Worm (Caenorhabditis elegans): ENCODE results near the gene C49F5.7.
A peak's percentile ranks its signal among the peaks of the same experiment; 100 is the strongest.

The C49F5.7 gene

DNA sequence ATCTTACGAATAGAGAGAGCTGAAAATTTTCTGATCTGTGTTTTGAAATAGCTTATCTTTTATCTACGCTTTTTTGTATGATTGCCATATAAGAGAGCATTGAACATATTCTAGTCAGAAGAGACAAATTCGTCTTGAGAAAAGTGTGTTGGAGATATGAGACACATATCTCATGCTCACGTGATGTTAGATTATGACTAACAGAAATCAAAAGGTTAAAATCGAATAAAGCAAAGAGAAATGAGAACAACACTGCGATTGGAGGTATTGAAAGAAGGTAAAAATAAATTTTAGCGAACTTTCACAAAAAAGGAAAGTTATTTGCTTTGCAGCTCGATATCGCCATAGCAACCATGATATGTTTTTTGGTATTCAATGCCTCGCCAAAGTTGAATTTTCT, 12.5 kb upstream of the C49F5.7 start, which contains the start of gene nhr-167:
nhr-167 (minus strand) TSS at position 21 of the 400 bp plus-strand sequence.
- no peak for TF ChIP-seq ceh-44 (GFP tag; IDR thresholded peaks at IDR 0.05)
- no peak for TF ChIP-seq lim-7 (GFP tag; IDR thresholded peaks at IDR 0.05)

DNA sequence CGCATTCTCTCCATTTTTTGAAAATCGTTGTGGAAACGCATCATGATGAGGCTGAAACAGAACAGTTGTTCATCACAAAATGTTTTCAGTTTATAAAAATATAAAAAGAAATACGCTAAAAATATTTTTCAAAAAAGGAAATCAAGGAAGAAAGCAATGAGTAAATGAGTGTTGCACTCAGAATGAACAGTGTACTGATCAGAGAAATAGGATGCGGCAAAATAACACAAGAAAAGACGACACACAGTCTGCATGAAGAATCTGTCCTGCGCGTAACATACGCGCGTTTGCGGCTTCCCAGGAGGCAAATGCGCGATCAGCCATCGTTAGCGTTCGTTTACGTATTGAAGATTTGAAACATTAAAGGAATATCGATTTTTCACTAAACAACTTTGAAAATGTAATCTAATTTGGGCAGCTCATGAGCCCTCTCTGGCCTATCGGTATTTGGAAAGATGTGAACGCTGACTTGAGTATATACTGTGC, 11.0 kb upstream of the C49F5.7 start, which contains the start of gene C49F5.3:
C49F5.3 (minus strand) TSS at position 51 of the 486 bp plus-strand sequence.
- TF ChIP-seq nhr-102 (tag; optimal IDR thresholded peaks at IDR 0.05) (no peak), nhr-41 (GFP tag; IDR thresholded peaks at IDR 0.05) (no peak), ztf-11 (tag; optimal IDR thresholded peaks at IDR 0.05) (no peak), lsy-2 (tag; optimal IDR thresholded peaks at IDR 0.05) (no peak), nhr-237 (tag; optimal IDR thresholded peaks at IDR 0.05) (no peak)

DNA sequence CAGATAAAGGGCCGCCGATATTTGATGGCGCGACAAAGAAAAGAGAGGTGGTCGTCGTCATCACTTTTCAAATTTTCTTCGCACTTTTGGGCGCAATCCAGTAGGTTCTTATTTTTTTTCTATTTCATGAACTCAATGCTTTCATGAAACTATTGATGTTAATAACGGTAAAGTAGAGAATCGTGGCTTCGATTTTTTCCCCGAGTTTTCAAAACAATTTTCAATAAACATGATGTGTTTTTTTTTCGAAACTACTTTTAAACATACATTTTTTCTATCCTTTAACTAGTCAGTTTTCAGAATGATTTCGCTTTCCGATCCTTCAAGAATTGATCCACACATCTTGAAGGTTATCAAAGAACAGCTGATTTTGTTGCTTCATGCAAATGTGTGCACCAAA, 8.7 kb upstream of the C49F5.7 start, which contains the start of gene C49F5.5:
C49F5.5 (plus strand) TSS at position 301 of the 400 bp plus-strand sequence.
- TF ChIP-seq duxl-1 (tag; optimal IDR thresholded peaks at IDR 0.05; ENCODE audit: poor library complexity), result no peak
- peak; percentile 35 for TF ChIP-seq aha-1 (tag)

DNA sequence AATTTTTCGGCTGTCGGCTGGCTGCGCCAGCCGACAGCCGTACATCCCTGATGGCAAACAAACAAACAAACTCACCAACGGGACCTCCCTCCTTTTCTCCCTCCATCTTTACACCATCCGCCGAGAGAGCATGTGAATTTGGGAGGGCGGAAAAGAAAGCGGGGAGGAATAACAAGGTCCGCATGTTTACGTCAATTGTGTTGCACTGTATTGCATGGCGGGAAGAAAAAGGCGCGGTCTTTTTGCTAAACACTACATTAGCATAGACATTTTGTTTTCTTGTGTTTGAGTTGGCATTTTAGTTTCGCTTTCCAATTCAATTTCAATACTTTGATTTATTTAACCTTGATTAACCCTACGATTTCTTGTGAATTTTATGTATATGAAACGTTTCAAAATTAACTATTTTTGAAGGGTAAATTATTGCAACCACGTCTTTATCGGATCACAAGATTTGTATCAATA, 6.7 kb upstream of the C49F5.7 start, which contains the start of gene C49F5.6:
C49F5.6 (plus strand) TSS at position 415 of the 465 bp plus-strand sequence.
- TF ChIP-seq daf-16 (GFP tag; optimal IDR thresholded peaks at IDR 0.05) (peak in 1 of 2 experiments; percentile 28), daf-16 (tag; optimal IDR thresholded peaks at IDR 0.05) (no peak), Y48G9A.11 (GFP tag; IDR thresholded peaks at IDR 0.05) (no peak), ceh-32 (tag; optimal IDR thresholded peaks at IDR 0.05; ENCODE audit: poor library complexity) (no peak), R02D3.7 (tag; optimal IDR thresholded peaks at IDR 0.05) (no peak), aly-2 (tag; optimal IDR thresholded peaks at IDR 0.05) (no peak)

DNA sequence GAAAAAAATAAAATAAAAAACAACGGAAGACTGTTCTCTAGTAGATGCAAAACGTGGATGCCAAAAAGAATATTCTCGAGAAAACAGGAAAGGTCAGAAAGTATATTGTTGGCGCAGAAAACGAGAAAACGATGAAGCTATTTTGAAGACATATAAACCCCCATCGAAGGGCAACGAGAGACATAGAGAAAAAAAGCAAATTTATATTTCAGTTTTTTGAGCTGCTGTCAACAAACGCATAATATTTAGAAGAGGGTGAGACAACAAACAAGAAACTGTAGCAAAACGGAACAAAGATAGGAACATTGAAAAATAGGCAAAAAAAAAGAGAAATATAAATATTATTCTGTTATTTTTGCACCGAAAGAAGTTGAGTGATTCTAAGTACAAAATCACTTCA, 2.3 kb upstream of the C49F5.7 start:
- TF ChIP-seq nhr-11 (tag; optimal IDR thresholded peaks at IDR 0.05) (no peak), ama-1 (optimal IDR thresholded peaks at IDR 0.05) (no peak), ztf-7 (tag; optimal IDR thresholded peaks at IDR 0.05) (no peak), dve-1 (tag; optimal IDR thresholded peaks at IDR 0.05; ENCODE audit: insufficient read depth) (peak; percentile 72), unc-39 (tag; optimal IDR thresholded peaks at IDR 0.05) (no peak), mdt-29 (GFP tag; IDR thresholded peaks at IDR 0.05) (no peak), daf-16 (GFP tag; optimal IDR thresholded peaks at IDR 0.05) (no peak), daf-16 (tag; optimal IDR thresholded peaks at IDR 0.05) (peak; percentile 92), aly-2 (tag; optimal IDR thresholded peaks at IDR 0.05) (no peak)

DNA sequence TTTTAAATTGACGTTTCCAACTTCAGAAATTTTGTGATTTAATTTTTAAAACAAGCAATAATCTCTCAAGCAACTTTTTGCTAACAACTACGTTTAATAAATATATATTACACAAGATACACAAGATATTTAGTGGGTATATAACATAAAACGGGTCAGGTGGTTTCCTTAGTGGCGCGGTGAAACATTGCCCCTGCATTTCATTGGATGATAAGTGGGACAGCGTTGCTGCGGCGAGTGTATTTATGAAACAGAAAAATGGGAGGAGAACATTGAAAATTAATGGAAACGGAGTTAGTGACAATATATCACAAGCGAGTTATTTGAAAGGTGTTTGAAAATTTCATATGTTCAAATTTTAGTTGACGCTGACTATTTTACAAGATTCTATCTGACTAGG, 1.8 kb upstream of the C49F5.7 start:
- TF ChIP-seq mxl-3 (GFP tag; optimal IDR thresholded peaks at IDR 0.05), result peak; percentile 49
- no peak for TF ChIP-seq daf-16 (GFP tag; optimal IDR thresholded peaks at IDR 0.05)
- TF ChIP-seq daf-16 (tag; optimal IDR thresholded peaks at IDR 0.05), result peak; percentile 16
- peak; percentile 15 for TF ChIP-seq dve-1 (tag; optimal IDR thresholded peaks at IDR 0.05; ENCODE audit: insufficient read depth)
- TF ChIP-seq F26F4.8 (GFP tag; conservative IDR thresholded peaks at IDR 0.05), result no peak
- TF ChIP-seq nhr-28 (tag; optimal IDR thresholded peaks at IDR 0.05), result peak; percentile 51
- TF ChIP-seq spr-3 (GFP tag; optimal IDR thresholded peaks at IDR 0.05), result no peak
- peak; percentile 66 for TF ChIP-seq hlh-30 (tag; optimal IDR thresholded peaks at IDR 0.05; ENCODE audit: insufficient read depth)
- TF ChIP-seq Y48G9A.11 (GFP tag; IDR thresholded peaks at IDR 0.05), result no peak
- no peak for TF ChIP-seq attf-4 (tag; optimal IDR thresholded peaks at IDR 0.05)

DNA sequence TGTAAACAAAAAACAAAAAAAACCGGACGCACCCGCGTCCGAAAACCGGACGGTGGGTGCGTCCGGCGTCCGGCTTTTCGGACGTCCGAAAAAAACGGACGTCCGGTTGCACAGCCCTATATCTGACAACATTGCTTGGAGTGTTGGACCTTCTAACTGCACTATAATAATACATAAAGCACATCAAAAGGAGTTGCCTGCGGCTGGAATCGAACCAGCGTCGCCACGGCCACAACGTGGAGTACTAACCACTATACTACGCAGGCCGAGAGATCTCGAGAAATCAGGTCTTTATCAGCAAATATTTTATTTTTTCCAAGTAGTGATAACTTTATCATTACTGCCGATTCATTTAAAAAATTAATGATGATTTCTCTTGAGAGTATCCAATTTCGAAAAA, 1.3 kb upstream of the C49F5.7 start:
- TF ChIP-seq fos-1 (tag; optimal IDR thresholded peaks at IDR 0.05) (no peak), lin-29 (GFP tag; IDR thresholded peaks at IDR 0.05) (0 out of 2 replicates have a peak, but pooled peaks have one; percentile 34), D1046.2 (GFP tag; IDR thresholded peaks at IDR 0.05) (0 out of 2 replicates have a peak, but pooled peaks have one; percentile 64), saeg-2 (GFP tag; IDR thresholded peaks at IDR 0.05) (no peak), F37D6.2 (tag; optimal IDR thresholded peaks at IDR 0.05) (no peak), dve-1 (tag; optimal IDR thresholded peaks at IDR 0.05; ENCODE audit: insufficient read depth) (peak; percentile 11), zip-2 (tag; optimal IDR thresholded peaks at IDR 0.05) (no peak), spr-3 (GFP tag; optimal IDR thresholded peaks at IDR 0.05) (no peak), dmd-8 (GFP tag; IDR thresholded peaks at IDR 0.05) (peak; percentile 68; the same call in 1 of the 2 replicates), R02D3.7 (tag; optimal IDR thresholded peaks at IDR 0.05) (no peak), cey-2 (tag; optimal IDR thresholded peaks at IDR 0.05; ENCODE audit: borderline replicate concordance, insufficient read depth) (no peak), zfp-3 (GFP tag; conservative IDR thresholded peaks at IDR 0.05) (0 out of 2 replicates have a peak, but pooled peaks have one; percentile 46), Y75B8A.6 (GFP tag; IDR thresholded peaks at IDR 0.05) (0 out of 2 replicates have a peak, but pooled peaks have one; percentile 29), hlh-30 (tag; optimal IDR thresholded peaks at IDR 0.05; ENCODE audit: insufficient read depth) (no peak), nhr-76 (tag; optimal IDR thresholded peaks at IDR 0.05) (no peak), spr-1 (tag; optimal IDR thresholded peaks at IDR 0.05) (no peak)
